Worm (Caenorhabditis elegans): ENCODE results near the gene T07G12.2.

Gene T07G12.2

ce11 chrIV:10483607-10484117, 46.8 kb upstream of the T07G12.2 start, which contains the start of the genes F01D4.5 and ced-5:
TSS of gene F01D4.5 (minus strand) at chrIV:10483657.
TSS of gene ced-5 (plus strand) at chrIV:10484110.
- TF ChIP-seq ztf-11 (tag; optimal IDR thresholded peaks at IDR 0.05) (no peak), zip-2 (tag; optimal IDR thresholded peaks at IDR 0.05) (no peak), zfp-3 (GFP tag; conservative IDR thresholded peaks at IDR 0.05) (no peak), mxl-3 (GFP tag; optimal IDR thresholded peaks at IDR 0.05) (peak; percentile 30), ceh-28 (tag; optimal IDR thresholded peaks at IDR 0.05) (no peak), egl-43 (GFP tag; IDR thresholded peaks at IDR 0.05) (no peak), hlh-11 (tag; optimal IDR thresholded peaks at IDR 0.05) (peak; percentile 60), skn-1 (tag; optimal IDR thresholded peaks at IDR 0.05) (no peak), hif-1 (tag; optimal IDR thresholded peaks at IDR 0.05) (peak in 1 of 2 experiments; percentile 90), nhr-76 (tag; optimal IDR thresholded peaks at IDR 0.05) (no peak), mdt-29 (GFP tag; IDR thresholded peaks at IDR 0.05) (no peak), daf-8 (GFP tag; IDR thresholded peaks at IDR 0.05) (no peak), ces-1 (GFP tag; optimal IDR thresholded peaks at IDR 0.05) (no peak), pqm-1 (tag; optimal IDR thresholded peaks at IDR 0.05) (no peak), pha-4 (GFP tag; IDR thresholded peaks at IDR 0.05) (no peak), pha-4 (tag; optimal IDR thresholded peaks at IDR 0.05) (peak; percentile 45), jun-1 (tag; optimal IDR thresholded peaks at IDR 0.05) (no peak), Y75B8A.6 (GFP tag; IDR thresholded peaks at IDR 0.05) (no peak), php-3 (GFP tag; IDR thresholded peaks at IDR 0.05) (no peak), Y5F2A.4 (GFP tag; optimal IDR thresholded peaks at IDR 0.05) (no peak), nhr-77 (tag; optimal IDR thresholded peaks at IDR 0.05) (no peak), ztf-7 (tag; optimal IDR thresholded peaks at IDR 0.05) (peak; percentile 65), fos-1 (tag; optimal IDR thresholded peaks at IDR 0.05) (no peak), fkh-10 (GFP tag; optimal IDR thresholded peaks at IDR 0.05) (peak; percentile 0), vab-7 (GFP tag; IDR thresholded peaks at IDR 0.05) (no peak), spr-3 (GFP tag; optimal IDR thresholded peaks at IDR 0.05) (no peak), lin-38 (GFP tag; IDR thresholded peaks at IDR 0.05) (peak; percentile 62), Y105C5A.15 (GFP tag; IDR thresholded peaks at IDR 0.05) (no peak), zag-1 (tag; optimal IDR thresholded peaks at IDR 0.05) (no peak), nhr-10 (tag; optimal IDR thresholded peaks at IDR 0.05) (no peak), Y48G9A.11 (GFP tag; IDR thresholded peaks at IDR 0.05) (0 out of 2 replicates have a peak, but pooled peaks have one; percentile 40), egl-27 (tag; optimal IDR thresholded peaks at IDR 0.05) (no peak), lir-3 (tag; optimal IDR thresholded peaks at IDR 0.05) (peak; percentile 20), unc-130 (GFP tag; optimal IDR thresholded peaks at IDR 0.05) (peak; percentile 87), ceh-44 (GFP tag; IDR thresholded peaks at IDR 0.05) (no peak), ceh-20 (GFP tag; IDR thresholded peaks at IDR 0.05) (no peak), tag-97 (GFP tag; IDR thresholded peaks at IDR 0.05) (no peak), ama-1 (optimal IDR thresholded peaks at IDR 0.05) (no peak), F10B5.3 (tag; optimal IDR thresholded peaks at IDR 0.05) (peak; percentile 69), T26A8.4 (GFP tag; IDR thresholded peaks at IDR 0.05) (peak; percentile 21; the same call in 1 of the 2 replicates), madf-9 (GFP tag; conservative IDR thresholded peaks at IDR 0.05) (peak; percentile 75), mes-2 (tag; optimal IDR thresholded peaks at IDR 0.05; ENCODE audit: poor library complexity, severe bottlenecking) (peak; percentile 99), sdz-12 (GFP tag; optimal IDR thresholded peaks at IDR 0.05) (no peak), lin-29 (GFP tag; IDR thresholded peaks at IDR 0.05) (no peak), aha-1 (tag) (no peak), daf-16 (GFP tag; optimal IDR thresholded peaks at IDR 0.05) (peak; percentile 4 to 24), daf-16 (tag; optimal IDR thresholded peaks at IDR 0.05) (peak; percentile 87), unc-62 (GFP tag; optimal IDR thresholded peaks at IDR 0.05 in 1 of 2) (no peak), unc-62 (tag; optimal IDR thresholded peaks at IDR 0.05) (no peak), daf-12 (tag; optimal IDR thresholded peaks at IDR 0.05) (no peak), hmg-1.1 (GFP tag; IDR thresholded peaks at IDR 0.05) (no peak), nhr-25 (tag; optimal IDR thresholded peaks at IDR 0.05; ENCODE audit: borderline replicate concordance, insufficient read depth) (no peak), dmd-6 (GFP tag; IDR thresholded peaks at IDR 0.05) (peak; percentile 78)
